Worm (Caenorhabditis elegans): ENCODE results near the gene fbxb-50.

ce11 chrII:1567646-1568045 lies 11.4 kb downstream of the fbxb-50 start, which contains the start of gene K05F6.8:
- TF ChIP-seq hlh-15 (tag; optimal IDR thresholded peaks at IDR 0.05): no peak
- no peak for TF ChIP-seq ets-4 (tag; optimal IDR thresholded peaks at IDR 0.05)
- no peak for TF ChIP-seq ceh-48 (tag; optimal IDR thresholded peaks at IDR 0.05)
- no peak for TF ChIP-seq unc-86 (tag; optimal IDR thresholded peaks at IDR 0.05)
- no peak for TF ChIP-seq ama-1 (optimal IDR thresholded peaks at IDR 0.05)
- no peak for TF ChIP-seq pros-1 (tag; optimal IDR thresholded peaks at IDR 0.05)
